Worm (Caenorhabditis elegans): ENCODE measurements around the gene clec-163.

The clec-163 gene

ce11 chrIII:10810837-10811814 lies 17.0 kb downstream of the clec-163 start (continued):
- no peak for TF ChIP-seq unc-3 (GFP tag; conservative IDR thresholded peaks at IDR 0.05)
- TF ChIP-seq unc-3 (tag; optimal IDR thresholded peaks at IDR 0.05): peak; percentile 40
- TF ChIP-seq fkh-10 (GFP tag; optimal IDR thresholded peaks at IDR 0.05): no peak
- no peak for TF ChIP-seq ama-1 (optimal IDR thresholded peaks at IDR 0.05)
- peak; percentile 39 for TF ChIP-seq hlh-6 (tag; optimal IDR thresholded peaks at IDR 0.05)
- no peak for TF ChIP-seq syd-9 (tag; optimal IDR thresholded peaks at IDR 0.05)
- TF ChIP-seq ceh-14 (tag; optimal IDR thresholded peaks at IDR 0.05): peak; percentile 88
- TF ChIP-seq ceh-31 (tag; optimal IDR thresholded peaks at IDR 0.05): peak; percentile 98
- no peak for TF ChIP-seq odd-2 (tag; optimal IDR thresholded peaks at IDR 0.05)
- TF ChIP-seq zip-5 (tag; optimal IDR thresholded peaks at IDR 0.05): peak; percentile 72
- TF ChIP-seq pha-2 (tag; optimal IDR thresholded peaks at IDR 0.05): no peak
- no peak for TF ChIP-seq K02D7.2 (tag; optimal IDR thresholded peaks at IDR 0.05)
- TF ChIP-seq sox-4 (tag; optimal IDR thresholded peaks at IDR 0.05): no peak
- no peak for TF ChIP-seq lin-11 (tag; optimal IDR thresholded peaks at IDR 0.05)
- peak; percentile 18 for TF ChIP-seq elt-2 (tag; optimal IDR thresholded peaks at IDR 0.05)
- no peak for TF ChIP-seq pha-4 (tag; optimal IDR thresholded peaks at IDR 0.05)
- peak; percentile 78 for TF ChIP-seq mec-3 (tag; optimal IDR thresholded peaks at IDR 0.05; ENCODE audit: borderline replicate concordance)
- TF ChIP-seq ceh-18 (tag; optimal IDR thresholded peaks at IDR 0.05): peak; percentile 50
- TF ChIP-seq tbx-2 (tag; optimal IDR thresholded peaks at IDR 0.05): peak; percentile 85
- peak; percentile 82 for TF ChIP-seq dmd-4 (tag; optimal IDR thresholded peaks at IDR 0.05; ENCODE audit: borderline replicate concordance)
- no peak for TF ChIP-seq nhr-232 (tag; optimal IDR thresholded peaks at IDR 0.05)
- TF ChIP-seq C38D4.7 (GFP tag; optimal IDR thresholded peaks at IDR 0.05): no peak
- no peak for TF ChIP-seq ceh-9 (tag; optimal IDR thresholded peaks at IDR 0.05)
- peak; percentile 76 for TF ChIP-seq lim-6 (tag; optimal IDR thresholded peaks at IDR 0.05)
- TF ChIP-seq npax-4 (tag; optimal IDR thresholded peaks at IDR 0.05): no peak
- TF ChIP-seq ceh-19 (GFP tag; optimal IDR thresholded peaks at IDR 0.05): no peak
- no peak for TF ChIP-seq sox-2 (GFP tag; IDR thresholded peaks at IDR 0.05)
- no peak for TF ChIP-seq hlh-30 (tag; optimal IDR thresholded peaks at IDR 0.05; ENCODE audit: insufficient read depth)

- TF ChIP-seq sdc-2 (tag; optimal IDR thresholded peaks at IDR 0.05) (no peak), madf-2 (tag; optimal IDR thresholded peaks at IDR 0.05) (no peak), fax-1 (tag; optimal IDR thresholded peaks at IDR 0.05) (no peak), pax-1 (tag; optimal IDR thresholded peaks at IDR 0.05) (no peak), ceh-2 (tag; optimal IDR thresholded peaks at IDR 0.05) (no peak), hlh-30 (tag; optimal IDR thresholded peaks at IDR 0.05; ENCODE audit: insufficient read depth) (no peak), unc-42 (tag; optimal IDR thresholded peaks at IDR 0.05) (no peak), ceh-9 (tag; optimal IDR thresholded peaks at IDR 0.05) (no peak)
These were observed 18.7 kb downstream of the clec-163 start for ce11 chrIII:10812798-10813295.

ce11 chrIII:10813886-10814285 lies 19.7 kb downstream of the clec-163 start:
- TF ChIP-seq C38D4.7 (GFP tag; optimal IDR thresholded peaks at IDR 0.05) (no peak), ceh-6 (GFP tag; optimal IDR thresholded peaks at IDR 0.05) (no peak), ceh-19 (GFP tag; optimal IDR thresholded peaks at IDR 0.05) (no peak), che-1 (tag; optimal IDR thresholded peaks at IDR 0.05) (no peak), pat-9 (tag; optimal IDR thresholded peaks at IDR 0.05) (no peak), hlh-8 (tag; optimal IDR thresholded peaks at IDR 0.05) (no peak), ceh-31 (tag; optimal IDR thresholded peaks at IDR 0.05) (no peak), pha-2 (tag; optimal IDR thresholded peaks at IDR 0.05) (no peak), unc-86 (tag; optimal IDR thresholded peaks at IDR 0.05) (no peak), ref-2 (tag; optimal IDR thresholded peaks at IDR 0.05) (no peak), nhr-11 (tag; optimal IDR thresholded peaks at IDR 0.05) (no peak), eyg-1 (tag; optimal IDR thresholded peaks at IDR 0.05) (no peak)
